Worm (Caenorhabditis elegans) whole organism, young adult: ENCODE results near the gene skpt-1.
A peak's percentile ranks its signal among the peaks of the same experiment; 100 is the strongest.

Experiments
- B0336.3 ChIP-seq: fragments of 200-800 bp; sonication (Bioruptor generic); IDR thresholded peaks from 2 replicates; pipeline ENCODE4 v1.3.6; 2022; ENCODE audit warnings: missing genetic modification characterization, missing compliant biosample characterization
- F22D6.2 ChIP-seq: sonication (generic microtip); optimal IDR thresholded peaks from 2 replicates; lab custom pipeline; 2016; ENCODE audit warnings: mild to moderate bottlenecking, missing genetic modification characterization, missing compliant biosample characterization
- F49E8.2 ChIP-seq: sonication (generic microtip); optimal IDR thresholded peaks from 3 replicates; lab custom pipeline; 2017; ENCODE audit warnings: missing genetic modification characterization, mild to moderate bottlenecking, missing compliant biosample characterization, antibody characterized with exemption, moderate library complexity; ENCODE audit not compliant: insufficient read depth
- F52B5.7 ChIP-seq: sonication (generic microtip); optimal IDR thresholded peaks from 2 replicates; lab custom pipeline; 2016; ENCODE audit warnings: mild to moderate bottlenecking, missing genetic modification characterization, missing compliant biosample characterization
- F57C9.4 ChIP-seq: sonication (generic microtip); optimal IDR thresholded peaks from 2 replicates; lab custom pipeline; 2017; ENCODE audit warnings: mild to moderate bottlenecking, missing genetic modification characterization, missing compliant biosample characterization
- Y56A3A.18 ChIP-seq: fragments of 200-800 bp; sonication (Bioruptor generic); IDR thresholded peaks from 2 replicates; pipeline ENCODE4 v1.3.6; 2022; ENCODE audit warnings: missing genetic modification reagents, missing genetic modification characterization, missing compliant biosample characterization
- Y67H2A.10 ChIP-seq: fragments of 200-800 bp; sonication (Bioruptor generic); conservative IDR thresholded peaks from 2 replicates; pipeline ENCODE4 v1.3.6; 2022; ENCODE audit warnings: missing genetic modification reagents, missing genetic modification characterization, missing compliant biosample characterization
- ZK185.1 ChIP-seq: sonication (generic microtip); optimal IDR thresholded peaks from 2 replicates; lab custom pipeline; 2016; ENCODE audit warnings: mild to moderate bottlenecking, missing genetic modification characterization, missing compliant biosample characterization; ENCODE audit not compliant: poor library complexity, severe bottlenecking
- akir-1 ChIP-seq: fragments of 200-800 bp; sonication (Bioruptor generic); optimal IDR thresholded peaks from 2 replicates; lab custom pipeline; 2018; ENCODE audit warnings: mild to moderate bottlenecking, missing genetic modification characterization, moderate library complexity, missing compliant biosample characterization
- aptf-2 ChIP-seq: fragments of 200-800 bp; sonication (Bioruptor generic); conservative IDR thresholded peaks from 2 replicates; pipeline ENCODE4 v1.3.6; 2022; ENCODE audit warnings: missing genetic modification reagents, missing genetic modification characterization, missing compliant biosample characterization
- attf-3 ChIP-seq: fragments of 200-800 bp; sonication (Bioruptor generic); conservative IDR thresholded peaks from 2 replicates; pipeline ENCODE4 v1.3.6; 2022; ENCODE audit warnings: missing genetic modification reagents, missing genetic modification characterization, missing compliant biosample characterization
- attf-5 ChIP-seq: fragments of 200-800 bp; sonication (Bioruptor generic); optimal IDR thresholded peaks from 2 replicates; lab custom pipeline; 2018; ENCODE audit warnings: mild to moderate bottlenecking, missing genetic modification characterization, missing compliant biosample characterization
- cebp-1 ChIP-seq, 2 experiments: fragments of 200-800 bp in 1 of 2; sonication (Bioruptor generic) in 1 of 2; sonication (generic microtip) in 1 of 2; IDR thresholded peaks in 1 of 2; optimal IDR thresholded peaks in 1 of 2; 2 replicates each; pipeline versions ENCODE4 v1.3.6 to Lab custom; 2017 to 2022; ENCODE audit warnings: missing compliant biosample characterization in 2 of 2, missing genetic modification characterization in 2 of 2, mild to moderate bottlenecking in 1 of 2, missing genetic modification reagents in 1 of 2, moderate library complexity in 1 of 2
- cebp-2 ChIP-seq: fragments of 200-800 bp; sonication (Bioruptor generic); IDR thresholded peaks from 2 replicates; pipeline ENCODE4 v1.3.6; 2022; ENCODE audit warnings: missing genetic modification characterization, missing compliant biosample characterization
- ceh-27 ChIP-seq: fragments of 200-800 bp; sonication (Bioruptor generic); optimal IDR thresholded peaks from 2 replicates; lab custom pipeline; 2018; ENCODE audit warnings: mild to moderate bottlenecking, missing genetic modification characterization, moderate library complexity, missing compliant biosample characterization
- ceh-40 ChIP-seq: fragments of 200-800 bp; sonication (Bioruptor generic); IDR thresholded peaks from 2 replicates; pipeline ENCODE4 v1.3.6; 2022; ENCODE audit warnings: missing genetic modification characterization, missing compliant biosample characterization
- ceh-91 ChIP-seq: fragments of 200-800 bp; sonication (Bioruptor generic); IDR thresholded peaks from 2 replicates; pipeline ENCODE4 v1.3.6; 2022; ENCODE audit warnings: missing genetic modification reagents, missing genetic modification characterization, missing compliant biosample characterization
- dox-1 ChIP-seq: fragments of 200-800 bp; sonication (Bioruptor generic); IDR thresholded peaks from 2 replicates; pipeline ENCODE4 v1.3.6; 2022; ENCODE audit warnings: missing genetic modification reagents, missing genetic modification characterization, missing compliant biosample characterization
- dpff-1 ChIP-seq: sonication (generic microtip); optimal IDR thresholded peaks from 2 replicates; lab custom pipeline; 2017; ENCODE audit warnings: mild to moderate bottlenecking, missing genetic modification characterization, missing compliant biosample characterization
- hrde-1 ChIP-seq: sonication (generic microtip); optimal IDR thresholded peaks from 2 replicates; lab custom pipeline; 2016; ENCODE audit warnings: missing genetic modification characterization, mild to moderate bottlenecking, missing compliant biosample characterization, moderate library complexity, missing genotype, missing genetic modification reagents, borderline replicate concordance
- let-607 ChIP-seq, 2 experiments: fragments of 200-800 bp in 1 of 2; sonication (Bioruptor generic) in 1 of 2; sonication (generic microtip) in 1 of 2; optimal IDR thresholded peaks; 2 replicates each; lab custom pipeline; 2016 to 2018; ENCODE audit warnings: mild to moderate bottlenecking in 2 of 2, missing compliant biosample characterization in 2 of 2, missing genetic modification characterization in 2 of 2, moderate library complexity in 2 of 2, missing genotype in 1 of 2
- lin-35 ChIP-seq, 3 experiments: fragments of 150-350 bp in 2 of 3; sonication (generic microtip) in 1 of 3; optimal IDR thresholded peaks; 2 replicates each; lab custom pipeline; 2014 to 2018; ENCODE audit warnings: missing biosample characterization in 3 of 3, missing genetic modification characterization in 3 of 3, missing genetic modification reagents in 3 of 3
- lir-1 ChIP-seq: fragments of 200-800 bp; sonication (Bioruptor generic); conservative IDR thresholded peaks from 2 replicates; pipeline ENCODE4 v1.3.6; 2022; ENCODE audit warnings: missing genetic modification reagents, missing genetic modification characterization, missing compliant biosample characterization
- lsl-1 ChIP-seq: fragments of 200-800 bp; sonication (Bioruptor generic); optimal IDR thresholded peaks from 2 replicates; lab custom pipeline; 2018; ENCODE audit warnings: mild to moderate bottlenecking, missing genetic modification characterization, moderate library complexity, missing compliant biosample characterization
- lsy-27 ChIP-seq: sonication (generic microtip); optimal IDR thresholded peaks from 2 replicates; lab custom pipeline; 2017; ENCODE audit warnings: missing genetic modification characterization, mild to moderate bottlenecking, missing compliant biosample characterization, antibody characterized with exemption, missing genotype, borderline replicate concordance; ENCODE audit not compliant: insufficient read depth
- madf-10 ChIP-seq: sonication (generic microtip); optimal IDR thresholded peaks from 2 replicates; lab custom pipeline; 2016; ENCODE audit warnings: mild to moderate bottlenecking, missing genetic modification characterization, missing compliant biosample characterization
- mcd-1 ChIP-seq: fragments of 200-800 bp; sonication (Bioruptor generic); IDR thresholded peaks from 2 replicates; pipeline ENCODE4 v1.3.6; 2022; ENCODE audit warnings: missing genetic modification reagents, missing genetic modification characterization, missing compliant biosample characterization
- mel-28 ChIP-seq: sonication (generic microtip); optimal IDR thresholded peaks from 2 replicates; lab custom pipeline; 2016; ENCODE audit warnings: borderline replicate concordance, mild to moderate bottlenecking, missing genetic modification characterization, missing compliant biosample characterization
- mes-4 ChIP-seq: sonication (generic microtip); optimal IDR thresholded peaks from 2 replicates; lab custom pipeline; 2016; ENCODE audit warnings: missing genotype, missing genetic modification characterization, missing compliant biosample characterization
- nfya-1 ChIP-seq: sonication (generic microtip); optimal IDR thresholded peaks from 2 replicates; lab custom pipeline; 2017; ENCODE audit warnings: antibody characterized with exemption, missing compliant biosample characterization, missing genetic modification characterization, borderline replicate concordance; ENCODE audit not compliant: insufficient read depth
- nfyb-1 ChIP-seq: fragments of 200-800 bp; sonication (Bioruptor generic); IDR thresholded peaks from 2 replicates; pipeline ENCODE4 v1.3.6; 2022; ENCODE audit warnings: missing genetic modification reagents, missing genetic modification characterization, missing compliant biosample characterization
- rcor-1 ChIP-seq: fragments of 200-800 bp; sonication (Bioruptor generic); IDR thresholded peaks from 2 replicates; pipeline ENCODE4 v1.3.6; 2022; ENCODE audit warnings: missing genetic modification reagents, missing genetic modification characterization, missing compliant biosample characterization
- repo-1 ChIP-seq: sonication (generic microtip); optimal IDR thresholded peaks from 2 replicates; lab custom pipeline; 2017; ENCODE audit warnings: mild to moderate bottlenecking, missing genetic modification characterization, missing compliant biosample characterization
- rpc-1 ChIP-seq, 2 experiments: fragments of 150-350 bp in 1 of 2; sonication (generic microtip) in 1 of 2; optimal IDR thresholded peaks; 2 replicates each; lab custom pipeline; 2014 to 2018; ENCODE audit warnings: missing biosample characterization in 1 of 2, missing genetic modification characterization in 1 of 2, missing genetic modification reagents in 1 of 2, missing genotype in 1 of 2
- snpc-3.4 ChIP-seq: sonication (generic microtip); optimal IDR thresholded peaks from 2 replicates; lab custom pipeline; 2017; ENCODE audit warnings: missing genetic modification characterization, mild to moderate bottlenecking, missing compliant biosample characterization, antibody characterized with exemption, moderate library complexity, missing genotype, missing genetic modification reagents
- sptf-2 ChIP-seq: fragments of 200-800 bp; sonication (Bioruptor generic); optimal IDR thresholded peaks from 2 replicates; lab custom pipeline; 2018; ENCODE audit warnings: mild to moderate bottlenecking, missing genetic modification characterization, missing compliant biosample characterization
- tbp1 ChIP-seq: fragments of 200-800 bp; sonication (Bioruptor generic); optimal IDR thresholded peaks from 2 replicates; lab custom pipeline; 2018; ENCODE audit warnings: mild to moderate bottlenecking, missing genetic modification characterization, missing compliant biosample characterization
- tbx-9 ChIP-seq: sonication (generic microtip); optimal IDR thresholded peaks from 2 replicates; lab custom pipeline; 2016; ENCODE audit warnings: borderline replicate concordance, missing genetic modification characterization, inconsistent platforms, missing compliant biosample characterization
- unc-62 ChIP-seq: fragments of 150-350 bp; optimal IDR thresholded peaks from 2 replicates; lab custom pipeline; 2014; ENCODE audit warnings: missing biosample characterization, missing genetic modification reagents, missing genetic modification characterization
- zfh-2 ChIP-seq: fragments of 200-800 bp; sonication (Bioruptor generic); conservative IDR thresholded peaks from 2 replicates; pipeline ENCODE4 v1.3.6; 2022; ENCODE audit warnings: missing genetic modification reagents, missing genetic modification characterization, missing compliant biosample characterization
- ztf-6 ChIP-seq: fragments of 200-800 bp; sonication (Bioruptor generic); IDR thresholded peaks from 2 replicates; pipeline ENCODE4 v1.3.6; 2022; ENCODE audit warnings: missing genetic modification reagents, missing genetic modification characterization, missing compliant biosample characterization

The skpt-1 gene

ce11 chrIII:5453290-5453689 lies 5.1 kb upstream of the skpt-1 start, which contains the start of gene F48E8.4:
TSS of gene F48E8.4 (plus strand) at chrIII:5453590.
- TF ChIP-seq repo-1 (peak; percentile 19), lir-1 (GFP tag; lab: Robert Waterston, UW) (no peak), aptf-2 (GFP tag; lab: Robert Waterston, UW) (no peak), B0336.3 (0 out of 2 replicates have a peak, but pooled peaks have one; percentile 18), lsy-27 (tag; lab: Kevin White, UChicago) (no peak), unc-62 (GFP tag; lab: Kevin White, UChicago) (no peak), akir-1 (GFP tag; lab: Kevin White, UChicago) (no peak), ceh-27 (GFP tag; lab: Kevin White, UChicago) (no peak), mcd-1 (0 out of 2 replicates have a peak, but pooled peaks have one; percentile 16), mes-4 (tag; lab: Kevin White, UChicago) (no peak)

- no peak for TF ChIP-seq sptf-2 (GFP tag; lab: Kevin White, UChicago)
- no peak for TF ChIP-seq akir-1 (GFP tag; lab: Kevin White, UChicago)
- no peak for TF ChIP-seq cebp-2 (GFP tag; lab: Robert Waterston, UW)
- TF ChIP-seq F57C9.4 (tag; lab: Kevin White, UChicago) = no peak
- no peak for TF ChIP-seq lsy-27 (tag; lab: Kevin White, UChicago)
- TF ChIP-seq F49E8.2 (tag; lab: Kevin White, UChicago) = no peak
- no peak for TF ChIP-seq Y56A3A.18
- TF ChIP-seq rcor-1 (GFP tag; lab: Robert Waterston, UW) = no peak
- no peak for TF ChIP-seq attf-3 (GFP tag; lab: Robert Waterston, UW)
- TF ChIP-seq hrde-1 (tag; lab: Kevin White, UChicago) = no peak
- no peak for TF ChIP-seq ceh-91 (GFP tag; lab: Robert Waterston, UW)
Observed at ce11 chrIII:5450430-5450829, 2.2 kb upstream of the skpt-1 start, which contains the start of gene paa-1. TSS of gene paa-1 (plus strand) at chrIII:5450730.

ce11 chrIII:5449762-5450308 lies 1.6 kb upstream of the skpt-1 start, which contains the start of gene F48E8.8:
TSS of gene F48E8.8 (minus strand) at chrIII:5449812.
- TF ChIP-seq F52B5.7 (tag; lab: Kevin White, UChicago) (no peak), Y67H2A.10 (GFP tag; lab: Robert Waterston, UW) (no peak), let-607 (tag; optimal IDR thresholded peaks at IDR 0.05; lab: Kevin White, UChicago) (no peak), tbp1 (peak; percentile 21), dpff-1 (tag; lab: Kevin White, UChicago) (no peak), zfh-2 (peak; percentile 77), F22D6.2 (no peak), nfya-1 (tag; lab: Kevin White, UChicago) (no peak), dox-1 (peak; percentile 24; the same call in 1 of the 2 replicates), madf-10 (tag; lab: Kevin White, UChicago) (peak; percentile 13), mcd-1 (peak; percentile 80), lin-35 (GFP tag; optimal IDR thresholded peaks at IDR 0.05; lab: Kevin White, UChicago) (peak in 1 of 3 experiments; percentile 43), ceh-40 (no peak), lsl-1 (GFP tag; lab: Kevin White, UChicago) (no peak), attf-5 (GFP tag; lab: Kevin White, UChicago) (peak; percentile 90), mel-28 (tag; lab: Kevin White, UChicago) (no peak), ztf-6 (GFP tag; lab: Robert Waterston, UW) (no peak), lsy-27 (tag; lab: Kevin White, UChicago) (no peak), cebp-1 (GFP tag; IDR thresholded peaks at IDR 0.05; lab: Robert Waterston, UW) (0 out of 2 replicates have a peak, but pooled peaks have one; percentile 13), cebp-1 (tag; optimal IDR thresholded peaks at IDR 0.05; lab: Kevin White, UChicago) (peak; percentile 81), ZK185.1 (tag; lab: Kevin White, UChicago) (peak; percentile 15), tbx-9 (no peak), nfyb-1 (GFP tag; lab: Robert Waterston, UW) (no peak), rpc-1 (optimal IDR thresholded peaks at IDR 0.05; lab: Kevin White, UChicago) (no peak), rpc-1 (tag; optimal IDR thresholded peaks at IDR 0.05; lab: Kevin White, UChicago) (no peak), snpc-3.4 (tag; lab: Kevin White, UChicago) (no peak), ceh-27 (GFP tag; lab: Kevin White, UChicago) (peak; percentile 22)
